Fruit fly (Drosophila melanogaster): ENCODE measurements around the gene Lim3.

- TF ChIP-seq esn (GFP tag; optimal IDR thresholded peaks at IDR 0.05), result no peak
- no peak for TF ChIP-seq CG31627 (GFP tag; optimal IDR thresholded peaks at IDR 0.05)
- TF ChIP-seq CG1621 (tag; optimal IDR thresholded peaks at IDR 0.05), result no peak
Measured at dm6 chr2L:19106235-19106634, 2.0 kb downstream of the Lim3 start.

All from whole organism, prepupa.